Fruit fly (Drosophila melanogaster) whole organism, wandering third instar larva: ENCODE measurements around the gene CG14853.
A peak's percentile ranks its signal among the peaks of the same experiment; 100 is the strongest.

ENCODE experiments used
- Abd-B ChIP-seq: fragments of >200 bp; optimal IDR thresholded peaks from 2 replicates; lab custom pipeline; 2017; ENCODE audit warnings: missing biosample characterization, missing genetic modification characterization
- CG32264 ChIP-seq: fragments of 200-800 bp; sonication (Bioruptor generic); optimal IDR thresholded peaks from 2 replicates; lab custom pipeline; 2016; ENCODE audit warnings: missing biosample characterization, missing genetic modification characterization
- CG9705 ChIP-seq: fragments of 200-800 bp; sonication (Bioruptor generic); optimal IDR thresholded peaks from 2 replicates; lab custom pipeline; 2018; ENCODE audit warnings: missing biosample characterization, mild to moderate bottlenecking, missing genetic modification characterization
- CrebA ChIP-seq: fragments of 200-800 bp; sonication (Bioruptor generic); optimal IDR thresholded peaks from 2 replicates; lab custom pipeline; 2016; ENCODE audit warnings: missing biosample characterization, mild to moderate bottlenecking, missing genetic modification characterization, borderline replicate concordance
- Dfd ChIP-seq: fragments of >200 bp; optimal IDR thresholded peaks from 2 replicates; lab custom pipeline; 2017; ENCODE audit warnings: missing biosample characterization, missing genetic modification characterization
- Dif ChIP-seq: fragments of 200-275, 200-300 bp; sonication (Bioruptor generic); optimal IDR thresholded peaks from 2 replicates; lab custom pipeline; 2018; ENCODE audit warnings: missing biosample characterization, missing genetic modification characterization; ENCODE audit not compliant: partially characterized antibody
- GATAd ChIP-seq: sonication (Bioruptor generic); optimal IDR thresholded peaks from 2 replicates; lab custom pipeline; 2016; ENCODE audit warnings: missing biosample characterization, missing genetic modification characterization
- HLH106 ChIP-seq: fragments of 200-800 bp; optimal IDR thresholded peaks from 3 replicates; lab custom pipeline; 2019; ENCODE audit warnings: missing biosample characterization, mild to moderate bottlenecking, missing genetic modification characterization, moderate library complexity
- Hnf4 ChIP-seq: fragments of 200-800 bp; sonication (Bioruptor generic); optimal IDR thresholded peaks from 2 replicates; lab custom pipeline; 2016; ENCODE audit warnings: missing biosample characterization, mild to moderate bottlenecking, missing genetic modification characterization
- Hr78 ChIP-seq: fragments of >200 bp; optimal IDR thresholded peaks from 2 replicates; lab custom pipeline; 2017; ENCODE audit warnings: missing biosample characterization, missing genetic modification characterization
- Hr83 ChIP-seq: fragments of 200-300 bp; sonication (Bioruptor generic); optimal IDR thresholded peaks from 2 replicates; lab custom pipeline; 2016; ENCODE audit warnings: missing biosample characterization, mild to moderate bottlenecking, missing genetic modification characterization, moderate library complexity; ENCODE audit not compliant: poor library complexity, severe bottlenecking
- Jra ChIP-seq: sonication (Bioruptor generic); optimal IDR thresholded peaks from 2 replicates; lab custom pipeline; 2016; ENCODE audit warnings: missing biosample characterization, missing genetic modification characterization
- Mio ChIP-seq: sonication (Bioruptor generic); optimal IDR thresholded peaks from 2 replicates; lab custom pipeline; 2016; ENCODE audit warnings: missing biosample characterization, missing genetic modification characterization
- Myc ChIP-seq: fragments of >200 bp; optimal IDR thresholded peaks from 2 replicates; lab custom pipeline; 2017
- N ChIP-seq: fragments of >200 bp; optimal IDR thresholded peaks from 2 replicates; lab custom pipeline; 2018; ENCODE audit warnings: missing biosample characterization, missing external identifiers, missing genetic modification characterization
- OdsH ChIP-seq: fragments of 200-800 bp; sonication (Bioruptor generic); optimal IDR thresholded peaks from 2 replicates; lab custom pipeline; 2016; ENCODE audit warnings: missing biosample characterization, mild to moderate bottlenecking, missing genetic modification characterization
- Rel ChIP-seq, 2 experiments: fragments of 200-800 bp; sonication (Bioruptor generic) in 1 of 2; optimal IDR thresholded peaks; 2 replicates in 1 of 2; 3 replicates in 1 of 2; lab custom pipeline; 2016 to 2019; ENCODE audit warnings: mild to moderate bottlenecking in 2 of 2, missing biosample characterization in 2 of 2, missing genetic modification characterization in 2 of 2, moderate library complexity in 1 of 2
- Sp1 ChIP-seq: fragments of 200-800 bp; sonication (Bioruptor generic); optimal IDR thresholded peaks from 3 replicates; lab custom pipeline; 2019; ENCODE audit warnings: missing biosample characterization, mild to moderate bottlenecking, missing genetic modification characterization, moderate library complexity
- Vsx2 ChIP-seq: fragments of 200-300, 225-300 bp; sonication (Bioruptor generic); optimal IDR thresholded peaks from 2 replicates; lab custom pipeline; 2018; ENCODE audit warnings: missing biosample characterization, missing genetic modification characterization; ENCODE audit not compliant: partially characterized antibody
- br ChIP-seq: fragments of 200-800 bp; sonication (Bioruptor generic); optimal IDR thresholded peaks from 2 replicates; lab custom pipeline; 2016; ENCODE audit warnings: missing biosample characterization, missing genetic modification characterization
- brk ChIP-seq: fragments of 200-800 bp; sonication (Bioruptor generic); optimal IDR thresholded peaks from 2 replicates; lab custom pipeline; 2016; ENCODE audit warnings: missing biosample characterization, mild to moderate bottlenecking, missing genetic modification characterization
- dl ChIP-seq, 2 experiments: fragments of 175-275, 200-275 bp in 1 of 2; fragments of 200-275 bp in 1 of 2; sonication (Bioruptor generic); optimal IDR thresholded peaks; lab custom pipeline; 2018; ENCODE audit warnings: mild to moderate bottlenecking in 2 of 2, missing biosample characterization in 2 of 2, missing genetic modification characterization in 2 of 2, moderate library complexity in 2 of 2; ENCODE audit not compliant: partially characterized antibody in 2 of 2, insufficient read depth in 1 of 2
- dmrt93B ChIP-seq: fragments of 200-800 bp; sonication (Bioruptor generic); optimal IDR thresholded peaks from 2 replicates; lab custom pipeline; 2018; ENCODE audit warnings: missing biosample characterization, mild to moderate bottlenecking, missing genetic modification characterization
- dsf ChIP-seq: sonication (Bioruptor generic); optimal IDR thresholded peaks from 2 replicates; lab custom pipeline; 2016; ENCODE audit warnings: missing biosample characterization, missing genetic modification characterization, borderline replicate concordance
- ey ChIP-seq: fragments of 200-800 bp; sonication (Bioruptor generic); optimal IDR thresholded peaks from 2 replicates; lab custom pipeline; 2016; ENCODE audit warnings: missing biosample characterization, missing genetic modification characterization
- foxo ChIP-seq, 2 experiments: fragments of 200-800 bp; sonication (Bioruptor generic); optimal IDR thresholded peaks; 2 replicates in 1 of 2; 3 replicates in 1 of 2; lab custom pipeline; 2016 to 2017; ENCODE audit warnings: missing biosample characterization in 2 of 2, missing genetic modification characterization in 2 of 2
- fru ChIP-seq: fragments of 200-800 bp; sonication (Bioruptor generic); optimal IDR thresholded peaks from 3 replicates; lab custom pipeline; 2016; ENCODE audit warnings: missing biosample characterization, mild to moderate bottlenecking, missing genetic modification characterization
- h ChIP-seq: fragments of 200-800 bp; sonication (Bioruptor generic); optimal IDR thresholded peaks from 3 replicates; lab custom pipeline; 2016; ENCODE audit warnings: missing biosample characterization, mild to moderate bottlenecking, missing genetic modification characterization
- jim ChIP-seq: fragments of 175-275, 200-325 bp; sonication (Bioruptor generic); optimal IDR thresholded peaks from 2 replicates; lab custom pipeline; 2016; ENCODE audit warnings: missing biosample characterization, mild to moderate bottlenecking, missing genetic modification characterization
- lola ChIP-seq: fragments of >200 bp; optimal IDR thresholded peaks from 2 replicates; lab custom pipeline; 2017; ENCODE audit warnings: missing biosample characterization, missing genetic modification characterization
- pan ChIP-seq: fragments of >200 bp; optimal IDR thresholded peaks from 2 replicates; lab custom pipeline; 2017
- psq ChIP-seq: fragments of 200-800 bp; sonication (Bioruptor generic); optimal IDR thresholded peaks from 3 replicates; lab custom pipeline; 2017; ENCODE audit warnings: missing biosample characterization, mild to moderate bottlenecking, missing genetic modification characterization, moderate library complexity
- rgr ChIP-seq: fragments of 200-800 bp; sonication (Bioruptor generic); optimal IDR thresholded peaks from 3 replicates; lab custom pipeline; 2016; ENCODE audit warnings: missing biosample characterization, mild to moderate bottlenecking, missing genetic modification characterization
- sage ChIP-seq: fragments of 200-800 bp; sonication (Bioruptor generic); optimal IDR thresholded peaks from 2 replicates; lab custom pipeline; 2016; ENCODE audit warnings: missing biosample characterization, mild to moderate bottlenecking, missing genetic modification characterization
- sv ChIP-seq: fragments of 200-800 bp; sonication (Bioruptor generic); optimal IDR thresholded peaks from 3 replicates; lab custom pipeline; 2016; ENCODE audit warnings: missing biosample characterization, missing genetic modification characterization
- tai ChIP-seq: sonication (Bioruptor generic); optimal IDR thresholded peaks from 2 replicates; lab custom pipeline; 2016; ENCODE audit warnings: missing biosample characterization, missing genetic modification characterization
- usp ChIP-seq: fragments of >200 bp; optimal IDR thresholded peaks from 2 replicates; lab custom pipeline; 2017; ENCODE audit warnings: missing biosample characterization, missing genetic modification characterization
- woc ChIP-seq: sonication (Bioruptor generic); optimal IDR thresholded peaks from 2 replicates; lab custom pipeline; 2016; ENCODE audit warnings: missing biosample characterization, mild to moderate bottlenecking, missing genetic modification characterization

The CG14853 gene

DNA sequence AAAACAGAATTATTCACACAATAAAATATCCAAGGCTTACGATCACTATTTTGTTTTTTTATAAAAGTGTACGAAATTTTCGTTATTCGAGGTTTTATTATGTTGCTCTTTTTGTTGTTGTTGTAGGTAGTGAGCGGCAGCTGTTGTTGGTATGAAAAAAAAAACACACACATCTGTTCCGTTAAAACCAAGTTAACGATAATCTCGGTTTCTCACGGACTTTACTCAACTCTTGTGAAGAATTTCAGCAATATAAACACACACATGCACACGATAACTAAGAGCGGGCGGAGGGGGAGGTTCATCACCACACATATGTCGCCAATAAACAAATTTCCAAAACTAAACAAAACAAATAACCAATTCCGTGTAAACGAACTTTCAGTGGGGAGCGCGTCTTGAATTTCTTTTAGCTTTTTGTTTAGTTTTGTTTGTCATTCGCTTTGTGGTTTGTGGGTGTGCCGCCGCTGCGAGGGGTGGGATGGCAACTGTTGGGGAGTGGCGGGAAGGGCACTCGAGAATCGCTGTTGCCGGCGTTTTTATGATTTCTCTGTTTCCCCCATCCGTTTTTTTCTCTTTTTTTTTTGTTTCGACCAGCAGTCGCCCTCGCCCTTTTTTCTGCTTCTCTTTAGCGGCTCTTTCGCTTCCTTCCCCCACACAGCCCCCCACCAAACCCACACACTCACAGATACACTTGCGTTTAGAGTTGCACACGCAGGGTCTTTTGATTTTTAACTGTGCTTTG is 45.0 kb downstream of the CG14853 start:
- TF ChIP-seq woc (GFP tag; lab: Kevin White, UChicago) (no peak), rgr (no peak), br (GFP tag; lab: Kevin White, UChicago) (peak; percentile 12), psq (GFP tag; lab: Kevin White, UChicago) (peak; percentile 98), jim (GFP tag; lab: Kevin White, UChicago) (peak; percentile 68)

DNA sequence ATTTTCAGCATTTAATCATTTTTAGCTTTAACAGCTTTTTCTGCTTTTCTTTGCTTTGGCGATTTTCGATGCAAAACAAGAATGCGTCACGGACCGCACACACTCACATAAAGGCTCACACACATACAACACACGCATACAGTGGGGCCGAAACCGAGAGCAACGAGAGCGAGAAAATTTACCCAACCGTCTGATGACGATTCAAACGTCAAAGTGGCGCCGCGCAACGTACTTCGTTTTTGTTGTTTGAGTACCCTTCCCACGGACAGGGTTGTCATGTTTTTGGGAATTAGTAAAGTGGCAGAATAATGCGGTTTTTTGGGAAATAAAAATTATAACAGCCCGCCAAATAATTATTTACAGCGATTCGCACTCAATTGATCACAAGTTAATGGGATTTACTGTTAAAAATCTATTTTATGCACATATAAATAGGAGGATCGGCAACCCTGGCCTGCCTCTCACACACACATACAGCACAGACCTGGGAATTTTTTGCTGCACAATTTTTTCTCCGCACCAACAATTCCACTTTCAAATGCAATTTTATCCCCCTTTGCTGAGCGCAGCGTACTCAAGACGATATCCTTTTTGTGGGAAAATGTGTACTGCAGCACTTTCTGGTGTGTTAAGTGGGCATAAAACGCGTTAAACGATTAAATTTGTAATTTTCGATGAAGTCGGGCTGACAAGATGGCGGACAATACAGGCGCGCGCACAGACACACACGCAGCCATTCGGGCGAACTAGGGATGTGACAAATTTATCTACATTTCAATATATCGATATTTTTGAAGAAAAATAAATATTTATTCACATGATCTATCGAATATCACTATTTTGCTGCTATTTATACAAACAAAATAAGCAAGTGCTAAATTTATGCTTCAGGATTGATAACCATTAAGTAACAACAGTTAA is 45.8 kb downstream of the CG14853 start:
- TF ChIP-seq woc (GFP tag; lab: Kevin White, UChicago), result peak; percentile 95
- TF ChIP-seq rgr, result peak; percentile 96
- no peak for TF ChIP-seq lola (GFP tag; lab: Kevin White, UChicago)
- TF ChIP-seq ey (GFP tag; lab: Kevin White, UChicago), result peak; percentile 96
- TF ChIP-seq dsf (GFP tag; lab: Kevin White, UChicago), result peak; percentile 83
- no peak for TF ChIP-seq Vsx2 (GFP tag; lab: Kevin White, UChicago)
- peak; percentile 95 for TF ChIP-seq fru (GFP tag; lab: Kevin White, UChicago)
- TF ChIP-seq Hnf4, result peak; percentile 84
- TF ChIP-seq usp (GFP tag; lab: Kevin White, UChicago), result no peak
- peak; percentile 89 for TF ChIP-seq brk (GFP tag; lab: Kevin White, UChicago)
- TF ChIP-seq HLH106, result peak; percentile 96
- peak in 1 of 2 experiments; percentile 34 for TF ChIP-seq dl (GFP tag; optimal IDR thresholded peaks at IDR 0.05; lab: Kevin White, UChicago; ENCODE audit: insufficient read depth in 1 of 2, partially characterized antibody in 2 of 2)
- peak; percentile 85 for TF ChIP-seq sage (GFP tag; lab: Kevin White, UChicago)
- peak; percentile 97 for TF ChIP-seq h
- peak; percentile 88 for TF ChIP-seq Jra
- peak; percentile 85 for TF ChIP-seq dmrt93B (GFP tag; lab: Kevin White, UChicago)
- TF ChIP-seq psq (GFP tag; lab: Kevin White, UChicago), result peak; percentile 94
- TF ChIP-seq Hr78 (GFP tag; lab: Kevin White, UChicago), result no peak
- peak; percentile 57 for TF ChIP-seq GATAd (GFP tag; lab: Kevin White, UChicago)
- no peak for TF ChIP-seq pan (lab: Kevin White, UChicago)
- TF ChIP-seq OdsH, result peak; percentile 96
- peak; percentile 71 for TF ChIP-seq Dif
- no peak for TF ChIP-seq Dfd
- TF ChIP-seq N, result no peak
- TF ChIP-seq CrebA, result no peak
- peak; percentile 55 for TF ChIP-seq Rel (GFP tag; optimal IDR thresholded peaks at IDR 0.05; lab: Kevin White, UChicago)
- TF ChIP-seq Rel (tag; optimal IDR thresholded peaks at IDR 0.05; lab: Kevin White, UChicago), result peak; percentile 94
- no peak for TF ChIP-seq jim (GFP tag; lab: Kevin White, UChicago)
- peak; percentile 96 for TF ChIP-seq Sp1 (GFP tag; lab: Kevin White, UChicago)
- no peak for TF ChIP-seq Abd-B (GFP tag; lab: Kevin White, UChicago)
- peak; percentile 95 for TF ChIP-seq CG9705
- TF ChIP-seq Myc (lab: Kevin White, UChicago), result no peak
- TF ChIP-seq br (GFP tag; lab: Kevin White, UChicago), result peak; percentile 96
- TF ChIP-seq Hr83, result peak; percentile 71
- peak; percentile 93 for TF ChIP-seq CG32264 (GFP tag; lab: Kevin White, UChicago)
- peak; percentile 81 to 97 for TF ChIP-seq foxo (GFP tag; optimal IDR thresholded peaks at IDR 0.05; lab: Kevin White, UChicago)
- TF ChIP-seq sv (GFP tag; lab: Kevin White, UChicago), result peak; percentile 92
- TF ChIP-seq tai (GFP tag; lab: Kevin White, UChicago), result no peak
- TF ChIP-seq Mio (GFP tag; lab: Kevin White, UChicago), result peak; percentile 66
